Worm (Caenorhabditis elegans) whole organism, late embryonic: Measurements from ENCODE around the gene srr-9.

ENCODE experiments used
- C38D4.7 ChIP-seq: fragments of 200-800 bp; sonication (Bioruptor generic); optimal IDR thresholded peaks from 2 replicates; lab custom pipeline; 2018; ENCODE audit warnings: mild to moderate bottlenecking, missing genetic modification characterization, moderate library complexity, missing compliant biosample characterization
- Y22D7AL.16 ChIP-seq: sonication (generic microtip); optimal IDR thresholded peaks from 2 replicates; lab custom pipeline; 2016; ENCODE audit warnings: missing genetic modification characterization, missing compliant biosample characterization
- ahr-1 ChIP-seq: sonication (generic microtip); optimal IDR thresholded peaks from 2 replicates; lab custom pipeline; 2016; ENCODE audit warnings: missing genetic modification characterization, missing compliant biosample characterization
- ama-1 ChIP-seq: fragments of 150-350 bp; optimal IDR thresholded peaks from 2 replicates; lab custom pipeline; 2014
- ceh-6 ChIP-seq: fragments of 200-800 bp; sonication (Bioruptor generic); optimal IDR thresholded peaks from 2 replicates; lab custom pipeline; 2018; ENCODE audit warnings: mild to moderate bottlenecking, missing genetic modification characterization, missing compliant biosample characterization
- unc-86 ChIP-seq: sonication (generic microtip); optimal IDR thresholded peaks from 2 replicates; lab custom pipeline; 2016; ENCODE audit warnings: missing genetic modification characterization, missing compliant biosample characterization

DNA sequence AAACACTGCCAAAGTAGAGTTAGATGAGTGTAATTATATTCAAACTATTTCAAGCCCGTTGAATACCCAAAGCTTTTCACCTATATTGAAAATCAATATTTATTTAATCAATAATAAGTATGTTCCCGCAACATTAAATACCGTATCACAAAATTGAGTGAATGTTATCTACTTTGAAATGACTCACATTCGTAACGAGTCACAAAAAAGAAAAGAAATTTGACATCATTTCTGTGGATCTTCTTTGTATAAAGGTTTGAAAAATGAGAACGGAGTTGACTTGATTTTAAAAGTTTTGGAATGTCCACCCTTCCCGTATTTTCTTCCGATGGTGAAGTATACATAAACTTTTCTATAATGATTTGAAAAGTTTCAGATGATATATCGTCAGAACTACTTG lies 2.5 kb upstream of the srr-9 start, which contains the start of gene srr-10:
- no peak for TF ChIP-seq C38D4.7
- TF ChIP-seq ama-1 (lab: Kevin White, UChicago) = no peak
- no peak for TF ChIP-seq Y22D7AL.16
- TF ChIP-seq ceh-6 (GFP tag; lab: Kevin White, UChicago) = no peak
- TF ChIP-seq unc-86 (tag; lab: Kevin White, UChicago) = no peak
- TF ChIP-seq ahr-1 (tag; lab: Kevin White, UChicago) = no peak
